Worm (Caenorhabditis elegans): ENCODE data around the gene F38B7.2.

ce11 chrV:11532535-11532853 lies 11.3 kb upstream of the F38B7.2 start:
- no peak for TF ChIP-seq ham-2 (GFP tag; optimal IDR thresholded peaks at IDR 0.05)
- no peak for TF ChIP-seq lin-13 (tag; optimal IDR thresholded peaks at IDR 0.05)
- TF ChIP-seq ces-1 (GFP tag; optimal IDR thresholded peaks at IDR 0.05), result no peak
- no peak for TF ChIP-seq elt-3 (tag; optimal IDR thresholded peaks at IDR 0.05)
- no peak for TF ChIP-seq unc-39 (tag; optimal IDR thresholded peaks at IDR 0.05)
- TF ChIP-seq pha-4 (tag; optimal IDR thresholded peaks at IDR 0.05), result no peak
- no peak for TF ChIP-seq unc-62 (GFP tag; optimal IDR thresholded peaks at IDR 0.05)
- TF ChIP-seq unc-120 (tag; optimal IDR thresholded peaks at IDR 0.05; ENCODE audit: poor library complexity, severe bottlenecking), result no peak

Measured in whole organism, mixed stage, embryonic.